Fruit fly (Drosophila melanogaster) whole organism, embryonic: ENCODE results near the gene CG17764.

Source experiments
- lab ChIP-seq: fragments of 200-800 bp; sonication (Bioruptor generic); optimal IDR thresholded peaks from 3 replicates; lab custom pipeline; 2017; ENCODE audit warnings: missing biosample characterization, missing genetic modification characterization, mild to moderate bottlenecking, moderate library complexity, missing genetic modification reagents
- psq ChIP-seq: fragments of 200-800 bp; sonication (Bioruptor generic); optimal IDR thresholded peaks from 2 replicates; lab custom pipeline; 2017; ENCODE audit warnings: missing biosample characterization, missing genetic modification characterization

- TF ChIP-seq psq, result no peak
- TF ChIP-seq lab, result no peak
Measured at dm6 chrX:5295766-5296165, 11.5 kb downstream of the CG17764 start, which contains the start of gene CG42749.
